Fruit fly (Drosophila melanogaster) Kc167 (cell line): Measurements from ENCODE around the gene Cwc25.

Experiments used
- Myc ChIP-seq: fragments of >200 bp; optimal IDR thresholded peaks from 2 replicates; lab custom pipeline; 2017; ENCODE audit warnings: missing external identifiers
- Sin3A ChIP-seq: fragments of >200 bp; optimal IDR thresholded peaks from 2 replicates; lab custom pipeline; 2018; ENCODE audit warnings: missing external identifiers
- h ChIP-seq: fragments of >200 bp; optimal IDR thresholded peaks from 3 replicates; lab custom pipeline; 2018; ENCODE audit warnings: missing external identifiers
- ttk ChIP-seq: sonication (Bioruptor generic); optimal IDR thresholded peaks from 2 replicates; lab custom pipeline; 2017; ENCODE audit warnings: missing external identifiers

Cwc25 gene

DNA sequence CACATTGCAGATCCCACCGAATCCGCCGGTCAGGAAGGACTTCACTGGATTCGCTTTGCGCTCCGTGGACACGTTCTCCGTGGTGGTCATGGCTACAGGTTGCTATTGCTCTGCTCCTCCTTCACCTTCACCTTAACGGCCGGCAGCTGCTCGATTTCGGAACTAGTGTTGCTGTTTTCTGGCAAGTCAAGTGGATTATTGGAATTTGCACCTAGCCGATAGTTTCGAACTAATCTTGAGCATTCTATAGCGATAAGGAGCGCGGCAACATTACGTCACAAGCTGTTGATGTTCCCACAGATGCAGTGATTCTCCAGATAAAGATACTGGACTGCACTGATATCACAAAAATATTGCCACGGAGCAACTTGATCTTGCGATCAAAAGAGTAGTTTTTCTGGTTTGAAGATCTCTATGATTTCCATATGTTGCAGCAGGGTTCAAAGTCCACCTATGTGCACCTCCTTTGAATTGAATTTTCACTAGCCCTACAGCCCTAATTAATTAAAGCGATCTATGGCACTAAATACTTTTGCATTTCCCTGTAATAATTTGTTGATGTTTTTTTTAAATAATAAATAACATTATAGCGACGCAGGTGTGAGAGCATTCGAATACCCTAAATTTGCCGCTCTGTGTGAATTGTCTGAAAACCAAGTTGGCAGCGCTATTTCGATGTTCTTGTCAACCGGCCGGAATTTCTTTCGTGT lies 24.7 kb downstream of the Cwc25 start, which contains the start of the genes colt and HINT1:
TSS of gene colt (minus strand) at position 594 of the 710 bp plus-strand sequence.
TSS of gene HINT1 (plus strand) at position 660 of the 710 bp plus-strand sequence.
- TF ChIP-seq h (no peak), Sin3A (lab: Kevin White, UChicago) (no peak), Myc (lab: Kevin White, UChicago) (no peak), ttk (lab: Kevin White, UChicago) (no peak)

DNA sequence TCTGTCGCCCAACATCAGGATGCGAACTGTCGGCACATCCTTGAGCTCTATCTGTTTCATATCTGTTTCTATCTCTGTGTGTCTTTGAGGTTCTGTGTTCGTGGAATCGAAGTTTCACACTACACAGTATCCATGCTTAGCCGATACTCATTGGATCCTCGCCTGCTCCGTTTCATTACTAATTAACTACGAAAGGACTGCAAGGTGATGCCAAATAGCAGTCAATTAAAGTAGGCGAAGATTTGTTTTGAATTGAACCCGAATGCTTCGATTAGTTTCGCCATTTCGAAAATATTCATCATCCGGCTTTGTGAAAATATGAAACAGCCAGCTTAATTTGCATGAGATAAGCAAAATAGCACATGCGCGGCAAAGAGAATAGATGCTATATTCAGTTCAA lies 26.8 kb downstream of the Cwc25 start, which contains the start of gene CG15399:
TSS of gene CG15399 (minus strand) at position 101 of the 400 bp plus-strand sequence.
- TF ChIP-seq Myc (lab: Kevin White, UChicago) (no peak), Sin3A (lab: Kevin White, UChicago) (no peak), h (no peak), ttk (lab: Kevin White, UChicago) (no peak)

dm6 chr2L:2782790-2783189 lies 37.9 kb downstream of the Cwc25 start:
- no peak for TF ChIP-seq h
